Worm (Caenorhabditis elegans) whole organism, young adult: ENCODE results near the gene R03G8.1.

Source experiments
- B0019.2 ChIP-seq: fragments of 200-800 bp; sonication (Bioruptor generic); conservative IDR thresholded peaks from 2 replicates; pipeline ENCODE4 v1.3.6; 2022; ENCODE audit warnings: missing genetic modification reagents, missing genetic modification characterization, missing compliant biosample characterization
- C06A6.2 ChIP-seq: fragments of 200-800 bp; sonication (Bioruptor generic); conservative IDR thresholded peaks from 2 replicates; pipeline ENCODE4 v1.3.6; 2022; ENCODE audit warnings: missing genetic modification characterization, missing compliant biosample characterization
- F10E7.11 ChIP-seq: sonication (generic microtip); optimal IDR thresholded peaks from 2 replicates; lab custom pipeline; 2017; ENCODE audit warnings: mild to moderate bottlenecking, missing genetic modification characterization, moderate library complexity, missing compliant biosample characterization
- F22D6.2 ChIP-seq: sonication (generic microtip); optimal IDR thresholded peaks from 2 replicates; lab custom pipeline; 2016; ENCODE audit warnings: mild to moderate bottlenecking, missing genetic modification characterization, missing compliant biosample characterization
- K12H6.12 ChIP-seq: fragments of 200-800 bp; sonication (Bioruptor generic); optimal IDR thresholded peaks from 2 replicates; lab custom pipeline; 2018; ENCODE audit warnings: mild to moderate bottlenecking, missing genetic modification characterization, missing compliant biosample characterization
- Y53F4B.3 ChIP-seq: fragments of 200-800 bp; sonication (Bioruptor generic); IDR thresholded peaks from 2 replicates; pipeline ENCODE4 v1.3.6; 2022; ENCODE audit warnings: missing genetic modification reagents, missing genetic modification characterization, missing compliant biosample characterization
- Y53G8AR.9 ChIP-seq: fragments of 200-800 bp; sonication (Bioruptor generic); conservative IDR thresholded peaks from 2 replicates; pipeline ENCODE4 v1.3.6; 2022; ENCODE audit warnings: missing genetic modification reagents, missing genetic modification characterization, missing compliant biosample characterization
- Y56A3A.18 ChIP-seq: fragments of 200-800 bp; sonication (Bioruptor generic); IDR thresholded peaks from 2 replicates; pipeline ENCODE4 v1.3.6; 2022; ENCODE audit warnings: missing genetic modification reagents, missing genetic modification characterization, missing compliant biosample characterization
- Y79H2A.3 ChIP-seq: fragments of 200-800 bp; sonication (Bioruptor generic); conservative IDR thresholded peaks from 2 replicates; pipeline ENCODE4 v1.3.6; 2022; ENCODE audit warnings: missing genetic modification reagents, missing genetic modification characterization, missing compliant biosample characterization
- Y95B8A.8 ChIP-seq: fragments of 200-800 bp; sonication (Bioruptor generic); IDR thresholded peaks from 2 replicates; pipeline ENCODE4 v1.3.6; 2022; ENCODE audit warnings: missing genetic modification reagents, missing genetic modification characterization, missing compliant biosample characterization
- ama-1 ChIP-seq, 3 experiments: fragments of 150-350 bp in 1 of 3; sonication (generic microtip) in 2 of 3; optimal IDR thresholded peaks; 2 replicates each; lab custom pipeline; 2014 to 2018; ENCODE audit warnings: missing biosample characterization in 2 of 3, missing genetic modification characterization in 2 of 3, missing genetic modification reagents in 2 of 3
- atf-7 ChIP-seq: sonication (generic microtip); optimal IDR thresholded peaks from 2 replicates; lab custom pipeline; 2017; ENCODE audit warnings: mild to moderate bottlenecking, missing genetic modification characterization, missing compliant biosample characterization
- attf-3 ChIP-seq: fragments of 200-800 bp; sonication (Bioruptor generic); conservative IDR thresholded peaks from 2 replicates; pipeline ENCODE4 v1.3.6; 2022; ENCODE audit warnings: missing genetic modification reagents, missing genetic modification characterization, missing compliant biosample characterization
- attf-5 ChIP-seq: fragments of 200-800 bp; sonication (Bioruptor generic); optimal IDR thresholded peaks from 2 replicates; lab custom pipeline; 2018; ENCODE audit warnings: mild to moderate bottlenecking, missing genetic modification characterization, missing compliant biosample characterization
- attf-6 ChIP-seq: fragments of 200-800 bp; sonication (Bioruptor generic); IDR thresholded peaks from 2 replicates; pipeline ENCODE4 v1.3.6; 2022; ENCODE audit warnings: missing genetic modification reagents, missing genetic modification characterization, missing compliant biosample characterization
- cebp-2 ChIP-seq: fragments of 200-800 bp; sonication (Bioruptor generic); IDR thresholded peaks from 2 replicates; pipeline ENCODE4 v1.3.6; 2022; ENCODE audit warnings: missing genetic modification characterization, missing compliant biosample characterization
- ceh-40 ChIP-seq: fragments of 200-800 bp; sonication (Bioruptor generic); IDR thresholded peaks from 2 replicates; pipeline ENCODE4 v1.3.6; 2022; ENCODE audit warnings: missing genetic modification characterization, missing compliant biosample characterization
- ceh-79 ChIP-seq: sonication (generic microtip); optimal IDR thresholded peaks from 2 replicates; lab custom pipeline; 2017; ENCODE audit warnings: mild to moderate bottlenecking, missing genetic modification characterization, missing compliant biosample characterization
- chd-7 ChIP-seq: sonication (generic microtip); optimal IDR thresholded peaks from 2 replicates; lab custom pipeline; 2016; ENCODE audit warnings: mild to moderate bottlenecking, missing genetic modification characterization, moderate library complexity, missing compliant biosample characterization
- dpl-1 ChIP-seq: fragments of 150-350 bp; optimal IDR thresholded peaks from 2 replicates; lab custom pipeline; 2014; ENCODE audit warnings: missing biosample characterization, missing genetic modification reagents, missing genetic modification characterization
- egl-44 ChIP-seq: fragments of 200-800 bp; sonication (Bioruptor generic); IDR thresholded peaks from 2 replicates; pipeline ENCODE4 v1.3.6; 2022; ENCODE audit warnings: missing genetic modification reagents, missing genetic modification characterization, missing compliant biosample characterization
- egrh-3 ChIP-seq: fragments of 200-800 bp; sonication (Bioruptor generic); IDR thresholded peaks from 2 replicates; pipeline ENCODE4 v1.3.6; 2022; ENCODE audit warnings: missing genetic modification reagents, missing genetic modification characterization, missing compliant biosample characterization
- gei-17 ChIP-seq: fragments of 200-800 bp; sonication (Bioruptor generic); optimal IDR thresholded peaks from 2 replicates; lab custom pipeline; 2018; ENCODE audit warnings: mild to moderate bottlenecking, missing genetic modification characterization, missing compliant biosample characterization
- hlh-12 ChIP-seq: sonication (generic microtip); optimal IDR thresholded peaks from 2 replicates; lab custom pipeline; 2016; ENCODE audit warnings: missing genetic modification characterization, missing compliant biosample characterization
- hmg-1.2 ChIP-seq: fragments of 200-800 bp; sonication (Bioruptor generic); IDR thresholded peaks from 2 replicates; pipeline ENCODE4 v1.3.6; 2022; ENCODE audit warnings: missing genetic modification reagents, missing genetic modification characterization, missing compliant biosample characterization
- lag-1 ChIP-seq: fragments of 200-800 bp; sonication (Bioruptor generic); IDR thresholded peaks from 2 replicates; pipeline ENCODE4 v1.3.6; 2022; ENCODE audit warnings: missing genetic modification reagents, missing genetic modification characterization, missing compliant biosample characterization
- let-526 ChIP-seq: fragments of 200-800 bp; sonication (Bioruptor generic); IDR thresholded peaks from 2 replicates; pipeline ENCODE4 v1.3.6; 2022; ENCODE audit warnings: missing genetic modification reagents, missing genetic modification characterization, missing compliant biosample characterization
- let-607 ChIP-seq, 2 experiments: fragments of 200-800 bp in 1 of 2; sonication (Bioruptor generic) in 1 of 2; sonication (generic microtip) in 1 of 2; optimal IDR thresholded peaks; 2 replicates each; lab custom pipeline; 2016 to 2018; ENCODE audit warnings: mild to moderate bottlenecking in 2 of 2, missing compliant biosample characterization in 2 of 2, missing genetic modification characterization in 2 of 2, moderate library complexity in 2 of 2, missing genotype in 1 of 2
- lsy-27 ChIP-seq: sonication (generic microtip); optimal IDR thresholded peaks from 2 replicates; lab custom pipeline; 2017; ENCODE audit warnings: missing genetic modification characterization, mild to moderate bottlenecking, missing compliant biosample characterization, antibody characterized with exemption, missing genotype, borderline replicate concordance; ENCODE audit not compliant: insufficient read depth
- madf-6 ChIP-seq: fragments of 200-800 bp; sonication (Bioruptor generic); IDR thresholded peaks from 2 replicates; pipeline ENCODE4 v1.3.6; 2022; ENCODE audit warnings: missing genetic modification reagents, missing genetic modification characterization, missing compliant biosample characterization
- nfya-1 ChIP-seq: sonication (generic microtip); optimal IDR thresholded peaks from 2 replicates; lab custom pipeline; 2017; ENCODE audit warnings: antibody characterized with exemption, missing compliant biosample characterization, missing genetic modification characterization, borderline replicate concordance; ENCODE audit not compliant: insufficient read depth
- nhr-120 ChIP-seq: fragments of 200-800 bp; sonication (Bioruptor generic); IDR thresholded peaks from 2 replicates; pipeline ENCODE4 v1.3.6; 2022; ENCODE audit warnings: missing genetic modification characterization, missing compliant biosample characterization
- sea-2 ChIP-seq: fragments of 200-800 bp; sonication (Bioruptor generic); IDR thresholded peaks from 2 replicates; pipeline ENCODE4 v1.3.6; 2022; ENCODE audit warnings: missing genetic modification characterization, missing compliant biosample characterization
- snpc-3.4 ChIP-seq: sonication (generic microtip); optimal IDR thresholded peaks from 2 replicates; lab custom pipeline; 2017; ENCODE audit warnings: missing genetic modification characterization, mild to moderate bottlenecking, missing compliant biosample characterization, antibody characterized with exemption, moderate library complexity, missing genotype, missing genetic modification reagents
- tbp1 ChIP-seq: fragments of 200-800 bp; sonication (Bioruptor generic); optimal IDR thresholded peaks from 2 replicates; lab custom pipeline; 2018; ENCODE audit warnings: mild to moderate bottlenecking, missing genetic modification characterization, missing compliant biosample characterization
- xnd-1 ChIP-seq: sonication (generic microtip); optimal IDR thresholded peaks from 2 replicates; lab custom pipeline; 2016; ENCODE audit warnings: missing genotype, missing genetic modification reagents, missing genetic modification characterization, missing compliant biosample characterization
- ztf-22 ChIP-seq: fragments of 200-800 bp; sonication (Bioruptor generic); optimal IDR thresholded peaks from 2 replicates; lab custom pipeline; 2018; ENCODE audit warnings: mild to moderate bottlenecking, missing genetic modification characterization, moderate library complexity, missing compliant biosample characterization
- ztf-25 ChIP-seq: fragments of 200-800 bp; sonication (Bioruptor generic); IDR thresholded peaks from 2 replicates; pipeline ENCODE4 v1.3.6; 2022; ENCODE audit warnings: missing genetic modification reagents, missing genetic modification characterization, missing compliant biosample characterization
- ztf-26 ChIP-seq: sonication (generic microtip); optimal IDR thresholded peaks from 2 replicates; lab custom pipeline; 2017; ENCODE audit warnings: missing genetic modification characterization, missing compliant biosample characterization

R03G8.1 gene

ce11 chrX:13038791-13039190 lies 45.6 kb upstream of the R03G8.1 start (continued):
- no peak for TF ChIP-seq ceh-79 (tag; lab: Kevin White, UChicago)
- TF ChIP-seq ztf-26 (tag; lab: Kevin White, UChicago), result no peak
- no peak; the same call in 1 of the 2 replicates for TF ChIP-seq hmg-1.2
- TF ChIP-seq madf-6, result peak; percentile 69; the same call in 1 of the 2 replicates
- no peak; the same call in 1 of the 2 replicates for TF ChIP-seq egrh-3
- TF ChIP-seq sea-2 (GFP tag; lab: Robert Waterston, UW), result no peak
- TF ChIP-seq snpc-3.4 (tag; lab: Kevin White, UChicago), result peak; percentile 55
- no peak for TF ChIP-seq ztf-22
- TF ChIP-seq attf-3 (GFP tag; lab: Robert Waterston, UW), result no peak
- no peak for TF ChIP-seq B0019.2 (GFP tag; lab: Robert Waterston, UW)
- peak; percentile 39; the same call in 1 of the 2 replicates for TF ChIP-seq Y95B8A.8
- peak; percentile 20 to 55 for TF ChIP-seq let-607 (tag; optimal IDR thresholded peaks at IDR 0.05; lab: Kevin White, UChicago)
- peak; percentile 87; the same call in 1 of the 2 replicates for TF ChIP-seq cebp-2 (GFP tag; lab: Robert Waterston, UW)
- TF ChIP-seq egl-44, result peak; percentile 79
- no peak for TF ChIP-seq xnd-1
- no peak for TF ChIP-seq attf-5
- TF ChIP-seq nhr-120 (GFP tag; lab: Robert Waterston, UW), result no peak
- peak; percentile 54 for TF ChIP-seq F10E7.11 (tag; lab: Kevin White, UChicago)
- peak; percentile 30 for TF ChIP-seq F22D6.2 (tag; lab: Kevin White, UChicago)
- TF ChIP-seq let-526 (GFP tag; lab: Robert Waterston, UW), result no peak
- peak; percentile 27; the same call in 1 of the 2 replicates for TF ChIP-seq Y56A3A.18
- no peak for TF ChIP-seq Y53G8AR.9 (GFP tag; lab: Robert Waterston, UW)
- TF ChIP-seq K12H6.12 (tag; lab: Kevin White, UChicago), result no peak
- peak; percentile 87 for TF ChIP-seq tbp1 (GFP tag; lab: Kevin White, UChicago)
- TF ChIP-seq Y53F4B.3, result 0 out of 2 replicates have a peak, but pooled peaks have one; percentile 12
- peak; percentile 36 for TF ChIP-seq chd-7 (tag; lab: Kevin White, UChicago)
- peak; percentile 12 for TF ChIP-seq atf-7 (tag; lab: Kevin White, UChicago)
- 0 out of 2 replicates have a peak, but pooled peaks have one; percentile 48 for TF ChIP-seq ztf-25 (GFP tag; lab: Robert Waterston, UW)
- TF ChIP-seq attf-6 (GFP tag; lab: Robert Waterston, UW), result no peak
- TF ChIP-seq lag-1 (GFP tag; lab: Robert Waterston, UW), result no peak
- no peak for TF ChIP-seq Y79H2A.3 (GFP tag; lab: Robert Waterston, UW)
- TF ChIP-seq hlh-12 (tag; lab: Kevin White, UChicago), result no peak
- TF ChIP-seq dpl-1 (GFP tag; lab: Kevin White, UChicago), result no peak
- TF ChIP-seq ceh-40 (GFP tag; lab: Robert Waterston, UW), result peak; percentile 71; the same call in 1 of the 2 replicates
- no peak for TF ChIP-seq ama-1 (optimal IDR thresholded peaks at IDR 0.05; lab: Kevin White, UChicago)
- TF ChIP-seq ama-1 (GFP tag; optimal IDR thresholded peaks at IDR 0.05; lab: Kevin White, UChicago), result peak in 1 of 2 experiments; percentile 32

- no peak for TF ChIP-seq lsy-27 (tag; lab: Kevin White, UChicago)
- TF ChIP-seq Y56A3A.18, result no peak
- no peak for TF ChIP-seq gei-17 (GFP tag; lab: Kevin White, UChicago)
- TF ChIP-seq C06A6.2 (GFP tag; lab: Robert Waterston, UW), result no peak
- TF ChIP-seq nfya-1 (tag; lab: Kevin White, UChicago), result no peak
- TF ChIP-seq, all 124 proteins: peak for 0
Measured at ce11 chrX:13041830-13042229, 42.5 kb upstream of the R03G8.1 start.
